Worm (Caenorhabditis elegans) whole organism, late embryonic: ENCODE results near the gene C25G6.3.

Source experiments
- C08G9.2 ChIP-seq: sonication (generic microtip); optimal IDR thresholded peaks from 2 replicates; lab custom pipeline; 2016; ENCODE audit warnings: mild to moderate bottlenecking, missing genetic modification characterization, moderate library complexity, missing compliant biosample characterization
- fkh-10 ChIP-seq: fragments of 150-350 bp; optimal IDR thresholded peaks from 2 replicates; lab custom pipeline; 2014; ENCODE audit warnings: missing biosample characterization, missing genetic modification reagents, missing genetic modification characterization
- fkh-6 ChIP-seq: sonication (generic microtip); optimal IDR thresholded peaks from 2 replicates; lab custom pipeline; 2016; ENCODE audit warnings: missing genetic modification characterization, missing compliant biosample characterization
- nhr-11 ChIP-seq: fragments of 150-350 bp; optimal IDR thresholded peaks from 2 replicates; lab custom pipeline; 2014; ENCODE audit warnings: missing biosample characterization, missing genetic modification characterization
- nhr-232 ChIP-seq: sonication (generic microtip); optimal IDR thresholded peaks from 2 replicates; lab custom pipeline; 2016; ENCODE audit warnings: missing genetic modification characterization, missing compliant biosample characterization
- pat-9 ChIP-seq: fragments of 200-800 bp; sonication (Bioruptor generic); optimal IDR thresholded peaks from 2 replicates; lab custom pipeline; 2018; ENCODE audit warnings: mild to moderate bottlenecking, missing genetic modification characterization, moderate library complexity, missing compliant biosample characterization
- unc-55 ChIP-seq: sonication (generic microtip); optimal IDR thresholded peaks from 2 replicates; lab custom pipeline; 2017; ENCODE audit warnings: missing biosample characterization, missing genetic modification reagents, missing genetic modification characterization
- ztf-16 ChIP-seq: sonication (generic microtip); optimal IDR thresholded peaks from 2 replicates; lab custom pipeline; 2017; ENCODE audit warnings: missing genetic modification characterization, missing compliant biosample characterization

DNA sequence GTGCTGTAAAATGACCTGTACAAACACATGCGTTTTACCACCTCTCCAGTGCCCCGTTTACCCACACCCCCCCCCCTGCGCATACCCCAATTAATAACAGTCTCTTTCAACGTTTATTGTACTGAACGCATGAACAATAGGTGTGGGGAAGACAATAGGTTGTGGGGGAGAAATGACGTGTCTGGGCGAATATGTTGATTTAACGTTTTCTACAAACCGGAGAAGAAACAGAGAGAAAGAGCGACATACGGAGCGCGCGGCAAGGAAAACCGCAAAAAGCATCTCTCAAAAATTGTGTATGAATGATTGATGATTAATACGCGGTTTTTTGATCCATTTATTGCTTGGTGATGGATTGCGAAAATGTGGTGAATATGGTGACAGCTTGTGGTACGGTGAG, 14.9 kb downstream of the C25G6.3 start:
- no peak for TF ChIP-seq fkh-10 (GFP tag; lab: Kevin White, UChicago)
- TF ChIP-seq nhr-232 (tag; lab: Kevin White, UChicago) = no peak
- TF ChIP-seq nhr-11 (tag; lab: Kevin White, UChicago) = no peak
- TF ChIP-seq C08G9.2 (tag; lab: Kevin White, UChicago) = no peak
- TF ChIP-seq fkh-6 (tag; lab: Kevin White, UChicago) = no peak
- TF ChIP-seq ztf-16 (tag; lab: Kevin White, UChicago) = no peak
- no peak for TF ChIP-seq pat-9 (tag; lab: Kevin White, UChicago)
- peak; percentile 56 for TF ChIP-seq unc-55 (GFP tag; lab: Kevin White, UChicago)
